Fruit fly (Drosophila melanogaster) whole organism, embryonic: Measurements from ENCODE around the gene slmb.

Experiments
- Aef1 ChIP-seq: fragments of 200-800 bp; sonication (Bioruptor generic); IDR thresholded peaks from 3 replicates; pipeline ENCODE4 v1.3.6; 2022; ENCODE audit warnings: missing biosample characterization, missing genetic modification characterization
- BtbVII ChIP-seq: fragments of 200-800 bp; sonication (Bioruptor generic); optimal IDR thresholded peaks from 3 replicates; lab custom pipeline; 2017; ENCODE audit warnings: missing biosample characterization, mild to moderate bottlenecking, missing genetic modification characterization
- CG12104 ChIP-seq: fragments of 200-800 bp; sonication (Bioruptor generic); optimal IDR thresholded peaks from 3 replicates; lab custom pipeline; 2016; ENCODE audit warnings: missing biosample characterization, missing genetic modification characterization
- CG12299 ChIP-seq: fragments of 200-800 bp; sonication (Bioruptor generic); optimal IDR thresholded peaks from 2 replicates; lab custom pipeline; 2018; ENCODE audit warnings: missing biosample characterization, mild to moderate bottlenecking, missing genetic modification characterization
- CG12391 ChIP-seq: fragments of 200-800 bp; sonication (Bioruptor generic); optimal IDR thresholded peaks from 3 replicates; lab custom pipeline; 2018; ENCODE audit warnings: missing biosample characterization, mild to moderate bottlenecking, missing genetic modification characterization, moderate library complexity
- CG13894 ChIP-seq: fragments of 200-800 bp; sonication (Bioruptor generic); optimal IDR thresholded peaks from 3 replicates; lab custom pipeline; 2018; ENCODE audit warnings: missing biosample characterization, mild to moderate bottlenecking, missing genetic modification characterization, moderate library complexity
- CG15011 ChIP-seq: fragments of 200-800 bp; sonication (Bioruptor generic); optimal IDR thresholded peaks from 3 replicates; lab custom pipeline; 2018; ENCODE audit warnings: missing biosample characterization, mild to moderate bottlenecking, missing genetic modification characterization
- CG1602 ChIP-seq: fragments of 200-800 bp; sonication (Bioruptor generic); optimal IDR thresholded peaks from 3 replicates; lab custom pipeline; 2016; ENCODE audit warnings: missing biosample characterization, missing genetic modification characterization
- CG17612 ChIP-seq: fragments of 200-800 bp; sonication (Bioruptor generic); IDR thresholded peaks from 2 replicates; pipeline ENCODE4 v1.3.6; 2022; ENCODE audit warnings: missing biosample characterization, missing genetic modification characterization
- CG17829 ChIP-seq: fragments of 200-800 bp; optimal IDR thresholded peaks from 2 replicates; lab custom pipeline; 2019; ENCODE audit warnings: missing biosample characterization, mild to moderate bottlenecking, missing genetic modification characterization, moderate library complexity
- CG18011 ChIP-seq: fragments of 200-800 bp; sonication (Bioruptor generic); optimal IDR thresholded peaks from 2 replicates; lab custom pipeline; 2017; ENCODE audit warnings: missing biosample characterization, missing genetic modification characterization, mild to moderate bottlenecking, moderate library complexity, missing genotype
- CG18476 ChIP-seq: fragments of 200-800 bp; sonication (Bioruptor generic); optimal IDR thresholded peaks from 2 replicates; lab custom pipeline; 2016; ENCODE audit warnings: missing biosample characterization, mild to moderate bottlenecking, missing genetic modification characterization
- CG2116 ChIP-seq: fragments of 200-800 bp; sonication (Bioruptor generic); optimal IDR thresholded peaks from 3 replicates; lab custom pipeline; 2018; ENCODE audit warnings: missing biosample characterization, mild to moderate bottlenecking, missing genetic modification characterization
- CG2678 ChIP-seq: fragments of 200-800 bp; sonication (Bioruptor generic); optimal IDR thresholded peaks from 3 replicates; lab custom pipeline; 2019; ENCODE audit warnings: missing biosample characterization, mild to moderate bottlenecking, missing genetic modification characterization, moderate library complexity
- CG3407 ChIP-seq: fragments of 200-800 bp; sonication (Bioruptor generic); optimal IDR thresholded peaks from 2 replicates; lab custom pipeline; 2018; ENCODE audit warnings: missing biosample characterization, mild to moderate bottlenecking, missing genetic modification characterization
- CG6272 ChIP-seq: fragments of 200-800 bp; sonication (Bioruptor generic); IDR thresholded peaks from 2 replicates; pipeline ENCODE4 v1.3.6; 2022; ENCODE audit warnings: missing biosample characterization, missing genetic modification characterization
- CG6854 ChIP-seq: fragments of 200-800 bp; sonication (Bioruptor generic); optimal IDR thresholded peaks from 3 replicates; lab custom pipeline; 2017; ENCODE audit warnings: missing biosample characterization, mild to moderate bottlenecking, missing genetic modification characterization
- CG7271 ChIP-seq: fragments of 200-800 bp; sonication (Bioruptor generic); optimal IDR thresholded peaks from 2 replicates; lab custom pipeline; 2018; ENCODE audit warnings: missing biosample characterization, mild to moderate bottlenecking, missing genetic modification characterization, moderate library complexity
- CG7745 ChIP-seq: fragments of 200-800 bp; sonication (Bioruptor generic); optimal IDR thresholded peaks from 2 replicates; lab custom pipeline; 2018; ENCODE audit warnings: missing biosample characterization, mild to moderate bottlenecking, missing genetic modification characterization, moderate library complexity
- CG7839 ChIP-seq: fragments of 200-800 bp; sonication (Bioruptor generic); optimal IDR thresholded peaks from 3 replicates; lab custom pipeline; 2018; ENCODE audit warnings: missing biosample characterization, mild to moderate bottlenecking, missing genetic modification characterization, moderate library complexity
- CG7963 ChIP-seq: fragments of 200-800 bp; sonication (Bioruptor generic); IDR thresholded peaks from 3 replicates; pipeline ENCODE4 v1.3.6; 2022; ENCODE audit warnings: missing biosample characterization, missing genetic modification characterization; ENCODE audit not compliant: partially characterized antibody
- CG8089 ChIP-seq: fragments of 200-800 bp; sonication (Bioruptor generic); optimal IDR thresholded peaks from 3 replicates; lab custom pipeline; 2016; ENCODE audit warnings: missing biosample characterization, missing genetic modification characterization
- D19A ChIP-seq: fragments of 200-800 bp; optimal IDR thresholded peaks from 3 replicates; lab custom pipeline; 2019; ENCODE audit warnings: missing biosample characterization, mild to moderate bottlenecking, missing genetic modification characterization, moderate library complexity
- Deaf1 ChIP-seq: fragments of 200-800 bp; optimal IDR thresholded peaks from 3 replicates; lab custom pipeline; 2019; ENCODE audit warnings: missing biosample characterization, mild to moderate bottlenecking, missing genetic modification characterization, moderate library complexity
- E2f2 ChIP-seq: fragments of 200-800 bp; sonication (Bioruptor generic); IDR thresholded peaks from 2 replicates; pipeline ENCODE4 v1.3.6; 2022; ENCODE audit warnings: missing biosample characterization, missing genetic modification characterization
- Fer3 ChIP-seq: fragments of 200-800 bp; sonication (Bioruptor generic); optimal IDR thresholded peaks from 2 replicates; lab custom pipeline; 2018; ENCODE audit warnings: missing biosample characterization, mild to moderate bottlenecking, missing genetic modification characterization, moderate library complexity
- Hey ChIP-seq: fragments of 200-800 bp; sonication (Bioruptor generic); optimal IDR thresholded peaks from 3 replicates; lab custom pipeline; 2018; ENCODE audit warnings: missing biosample characterization, mild to moderate bottlenecking, missing genetic modification characterization
- HmgD ChIP-seq: fragments of 200-800 bp; sonication (Bioruptor generic); optimal IDR thresholded peaks from 3 replicates; lab custom pipeline; 2016; ENCODE audit warnings: missing biosample characterization, missing genetic modification characterization
- Nf-YC ChIP-seq: fragments of 200-800 bp; optimal IDR thresholded peaks from 3 replicates; lab custom pipeline; 2019; ENCODE audit warnings: missing biosample characterization, mild to moderate bottlenecking, missing genetic modification characterization, moderate library complexity
- Oaz ChIP-seq: fragments of 200-800 bp; sonication (Bioruptor generic); IDR thresholded peaks from 2 replicates; pipeline ENCODE4 v1.3.6; 2022; ENCODE audit warnings: missing biosample characterization, missing genetic modification characterization
- Oli ChIP-seq: fragments of 200-800 bp; sonication (Bioruptor generic); optimal IDR thresholded peaks from 2 replicates; lab custom pipeline; 2018; ENCODE audit warnings: missing biosample characterization, mild to moderate bottlenecking, missing genetic modification characterization, moderate library complexity
- PHDP ChIP-seq: fragments of 200-800 bp; sonication (Bioruptor generic); optimal IDR thresholded peaks from 3 replicates; lab custom pipeline; 2018; ENCODE audit warnings: missing biosample characterization, mild to moderate bottlenecking, missing genetic modification characterization, moderate library complexity
- Rx ChIP-seq: fragments of 200-800 bp; sonication (Bioruptor generic); IDR thresholded peaks from 2 replicates; pipeline ENCODE4 v1.3.6; 2022; ENCODE audit warnings: missing biosample characterization, missing genetic modification characterization
- Sin3A ChIP-seq: fragments of >200 bp; optimal IDR thresholded peaks from 2 replicates; lab custom pipeline; 2018
- TFAM ChIP-seq: fragments of 200-800 bp; sonication (Bioruptor generic); optimal IDR thresholded peaks from 2 replicates; lab custom pipeline; 2017; ENCODE audit warnings: missing biosample characterization, missing genetic modification characterization, inconsistent platforms
- Tbp ChIP-seq: fragments of >200 bp; optimal IDR thresholded peaks from 2 replicates; lab custom pipeline; 2018; ENCODE audit warnings: missing biosample characterization, missing genetic modification characterization
- ash1 ChIP-seq: fragments of 200-800 bp; sonication (Bioruptor generic); optimal IDR thresholded peaks from 2 replicates; lab custom pipeline; 2018; ENCODE audit warnings: missing biosample characterization, mild to moderate bottlenecking, missing genetic modification characterization
- bab2 ChIP-seq: fragments of 200-800 bp; sonication (Bioruptor generic); optimal IDR thresholded peaks from 2 replicates; lab custom pipeline; 2016; ENCODE audit warnings: missing biosample characterization, missing genetic modification characterization
- br ChIP-seq: fragments of >200 bp; optimal IDR thresholded peaks from 2 replicates; lab custom pipeline; 2017
- chif ChIP-seq, 2 experiments: fragments of 200-800 bp; sonication (Bioruptor generic); optimal IDR thresholded peaks; 3 replicates each; lab custom pipeline; 2016; ENCODE audit warnings: missing biosample characterization in 2 of 2, missing genetic modification characterization in 2 of 2
- dysf ChIP-seq: fragments of 200-800 bp; sonication (Bioruptor generic); IDR thresholded peaks from 3 replicates; pipeline ENCODE4 v1.3.6; 2022; ENCODE audit warnings: missing biosample characterization, missing genetic modification characterization
- ftz-f1 ChIP-seq: fragments of 200-800 bp; sonication (Bioruptor generic); optimal IDR thresholded peaks from 2 replicates; lab custom pipeline; 2016; ENCODE audit warnings: missing biosample characterization, missing genetic modification characterization
- gcm ChIP-seq: fragments of 200-800 bp; sonication (Bioruptor generic); optimal IDR thresholded peaks from 2 replicates; lab custom pipeline; 2019; ENCODE audit warnings: missing biosample characterization, mild to moderate bottlenecking, missing genetic modification characterization, moderate library complexity
- gro ChIP-seq: fragments of 200-800 bp; sonication (Bioruptor generic); optimal IDR thresholded peaks from 2 replicates; lab custom pipeline; 2016; ENCODE audit warnings: missing biosample characterization, missing genetic modification characterization
- klu ChIP-seq: fragments of 200-800 bp; sonication (Bioruptor generic); IDR thresholded peaks from 2 replicates; pipeline ENCODE4 v1.3.6; 2022; ENCODE audit warnings: missing biosample characterization, missing genetic modification characterization
- knrl ChIP-seq: fragments of 200-800 bp; sonication (Bioruptor generic); IDR thresholded peaks from 3 replicates; pipeline ENCODE4 v1.3.6; 2022; ENCODE audit warnings: missing biosample characterization, missing genetic modification characterization; ENCODE audit not compliant: partially characterized antibody
- odd ChIP-seq: fragments of 200-800 bp; sonication (Bioruptor generic); optimal IDR thresholded peaks from 2 replicates; lab custom pipeline; 2017; ENCODE audit warnings: missing biosample characterization, mild to moderate bottlenecking, missing genetic modification characterization
- onecut ChIP-seq: fragments of 200-800 bp; sonication (Bioruptor generic); IDR thresholded peaks from 2 replicates; pipeline ENCODE4 v1.3.6; 2022; ENCODE audit warnings: missing biosample characterization, missing genetic modification characterization
- sisA ChIP-seq: fragments of 200-800 bp; sonication (Bioruptor generic); IDR thresholded peaks from 2 replicates; pipeline ENCODE4 v1.3.6; 2022; ENCODE audit warnings: missing biosample characterization, missing genetic modification characterization
- tap ChIP-seq: fragments of 200-800 bp; optimal IDR thresholded peaks from 3 replicates; lab custom pipeline; 2019; ENCODE audit warnings: missing biosample characterization, mild to moderate bottlenecking, missing genetic modification characterization, moderate library complexity
- vvl ChIP-seq: fragments of 200-800 bp; sonication (Bioruptor generic); IDR thresholded peaks from 2 replicates; pipeline ENCODE4 v1.3.6; 2022; ENCODE audit warnings: missing biosample characterization, missing genetic modification characterization
- wdn ChIP-seq: fragments of 200-800 bp; sonication (Bioruptor generic); IDR thresholded peaks from 2 replicates; pipeline ENCODE4 v1.3.6; 2022; ENCODE audit warnings: missing biosample characterization, missing genetic modification characterization

The slmb gene

dm6 chr3R:21111046-21111480 is 16.2 kb downstream of the slmb start, which contains the start of gene Rab11 (continued):
- no peak for TF ChIP-seq Hey
- TF ChIP-seq CG7963, result peak; percentile 73
- no peak for TF ChIP-seq Fer3 (tag; lab: Kevin White, UChicago)
- TF ChIP-seq CG15011 (GFP tag; lab: Kevin White, UChicago), result no peak
- peak; percentile 34; the same call in 1 of the 2 replicates for TF ChIP-seq sisA (GFP tag; lab: Robert Waterston, UW)
- TF ChIP-seq CG13894 (tag; lab: Kevin White, UChicago), result peak; percentile 52
- TF ChIP-seq CG18476 (GFP tag; lab: Kevin White, UChicago), result peak; percentile 42
- TF ChIP-seq CG8089 (GFP tag; lab: Kevin White, UChicago), result no peak
- TF ChIP-seq TFAM (GFP tag; lab: Kevin White, UChicago), result no peak
- peak; percentile 9 for TF ChIP-seq CG18011 (GFP tag; lab: Kevin White, UChicago)
- peak; percentile 64 for TF ChIP-seq E2f2 (GFP tag; lab: Robert Waterston, UW)
- no peak for TF ChIP-seq CG17612 (GFP tag; lab: Robert Waterston, UW)
- TF ChIP-seq onecut (GFP tag; lab: Robert Waterston, UW), result no peak; the same call in none of the 2 replicates
- TF ChIP-seq CG7745 (tag; lab: Kevin White, UChicago), result no peak
- peak; percentile 28 for TF ChIP-seq bab2 (GFP tag; lab: Kevin White, UChicago)
- TF ChIP-seq CG12391 (tag; lab: Kevin White, UChicago), result peak; percentile 77
- peak; percentile 34 for TF ChIP-seq PHDP (tag; lab: Kevin White, UChicago)
- no peak for TF ChIP-seq Tbp (GFP tag; lab: Kevin White, UChicago)
- TF ChIP-seq gcm (GFP tag; lab: Kevin White, UChicago), result peak; percentile 14
- no peak for TF ChIP-seq BtbVII (GFP tag; lab: Kevin White, UChicago)
- TF ChIP-seq vvl (GFP tag; lab: Robert Waterston, UW), result peak; percentile 46
- peak; percentile 46 for TF ChIP-seq CG17829 (tag; lab: Kevin White, UChicago)
- TF ChIP-seq CG6854 (GFP tag; lab: Kevin White, UChicago), result no peak
- no peak for TF ChIP-seq br (lab: Kevin White, UChicago)
- TF ChIP-seq Deaf1 (tag; lab: Kevin White, UChicago), result peak; percentile 34
- TF ChIP-seq knrl (GFP tag; lab: Robert Waterston, UW), result peak; percentile 96
- TF ChIP-seq Oli (tag; lab: Kevin White, UChicago), result no peak
- peak; percentile 55 for TF ChIP-seq Nf-YC (tag; lab: Kevin White, UChicago)
- no peak for TF ChIP-seq klu (GFP tag; lab: Robert Waterston, UW)
- 0 out of 2 replicates have a peak, but pooled peaks have one; percentile 9 for TF ChIP-seq Oaz (GFP tag; lab: Robert Waterston, UW)
- TF ChIP-seq gro (GFP tag; lab: Kevin White, UChicago), result no peak
- peak; percentile 92 for TF ChIP-seq CG2116 (GFP tag; lab: Kevin White, UChicago)
- TF ChIP-seq CG12299 (tag; lab: Kevin White, UChicago), result peak; percentile 26
- no peak for TF ChIP-seq CG3407
- TF ChIP-seq chif (GFP tag; optimal IDR thresholded peaks at IDR 0.05; lab: Kevin White, UChicago), result peak in 1 of 2 experiments; percentile 41
- peak; percentile 43; the same call in 2 of the 3 replicates for TF ChIP-seq dysf (GFP tag; lab: Robert Waterston, UW)
- TF ChIP-seq Sin3A (lab: Kevin White, UChicago), result peak; percentile 23
- no peak for TF ChIP-seq HmgD (GFP tag; lab: Kevin White, UChicago)
- TF ChIP-seq Aef1 (GFP tag; lab: Robert Waterston, UW), result peak; percentile 18; the same call in 1 of the 3 replicates
- no peak for TF ChIP-seq odd (GFP tag; lab: Kevin White, UChicago)
- no peak for TF ChIP-seq ftz-f1 (GFP tag; lab: Kevin White, UChicago)
- no peak for TF ChIP-seq wdn (GFP tag; lab: Robert Waterston, UW)
- TF ChIP-seq CG2678 (tag; lab: Kevin White, UChicago), result peak; percentile 68
- TF ChIP-seq CG6272 (GFP tag; lab: Robert Waterston, UW), result peak; percentile 34; the same call in 1 of the 2 replicates
- TF ChIP-seq tap, result no peak
- TF ChIP-seq CG7271 (tag; lab: Kevin White, UChicago), result no peak
- no peak for TF ChIP-seq Rx
- no peak for TF ChIP-seq ash1 (GFP tag; lab: Kevin White, UChicago)
- peak; percentile 11 for TF ChIP-seq CG1602
- TF ChIP-seq CG12104 (GFP tag; lab: Kevin White, UChicago), result peak; percentile 54
- peak; percentile 54 for TF ChIP-seq CG7839
- TF ChIP-seq D19A, result peak; percentile 6
